Worm (Caenorhabditis elegans) whole organism, L4/young adult: Measurements from ENCODE around the gene C33G8.13.

Experiments used
- W03F9.2 ChIP-seq: fragments of 150-350 bp; optimal IDR thresholded peaks from 2 replicates; lab custom pipeline; 2014; ENCODE audit warnings: missing biosample characterization, missing genetic modification characterization
- dao-5 ChIP-seq: sonication (generic microtip); optimal IDR thresholded peaks from 2 replicates; lab custom pipeline; 2016; ENCODE audit warnings: missing genotype, missing genetic modification characterization, moderate library complexity, missing compliant biosample characterization
- him-1 ChIP-seq: sonication (generic microtip); optimal IDR thresholded peaks from 2 replicates; lab custom pipeline; 2016; ENCODE audit warnings: missing genotype, missing genetic modification reagents, missing genetic modification characterization, missing compliant biosample characterization

C33G8.13 gene

ce11 chrV:7027055-7027454 lies 11.3 kb upstream of the C33G8.13 start, which contains the start of gene F20A1.6:
Gene F20A1.6 (minus strand): TSS chrV:7027155.
- TF ChIP-seq W03F9.2 (tag; lab: Kevin White, UChicago) (no peak), dao-5 (tag; lab: Kevin White, UChicago) (no peak), him-1 (tag; lab: Kevin White, UChicago) (no peak)

- TF ChIP-seq dao-5 (tag; lab: Kevin White, UChicago): no peak
- no peak for TF ChIP-seq him-1 (tag; lab: Kevin White, UChicago)
- no peak for TF ChIP-seq W03F9.2 (tag; lab: Kevin White, UChicago)
Observed at ce11 chrV:7022981-7023380, 7.2 kb upstream of the C33G8.13 start.

ce11 chrV:7021772-7022171 lies 6.0 kb upstream of the C33G8.13 start, which contains the start of gene F20A1.4:
Gene F20A1.4 (minus strand): TSS chrV:7021872.
- TF ChIP-seq W03F9.2 (tag; lab: Kevin White, UChicago) (no peak), him-1 (tag; lab: Kevin White, UChicago) (no peak), dao-5 (tag; lab: Kevin White, UChicago) (no peak)

ce11 chrV:7017059-7017458 lies 1.3 kb upstream of the C33G8.13 start, which contains the start of gene srsx-32:
Gene srsx-32 (plus strand): TSS chrV:7017359.
- no peak for TF ChIP-seq dao-5 (tag; lab: Kevin White, UChicago)
- TF ChIP-seq W03F9.2 (tag; lab: Kevin White, UChicago): no peak
- no peak for TF ChIP-seq him-1 (tag; lab: Kevin White, UChicago)

- TF ChIP-seq dao-5 (tag; lab: Kevin White, UChicago) (no peak), W03F9.2 (tag; lab: Kevin White, UChicago) (no peak), him-1 (tag; lab: Kevin White, UChicago) (no peak)
Observed at ce11 chrV:7012617-7013016, 3.2 kb downstream of the C33G8.13 start, which contains the start of gene srw-127. Gene srw-127 (plus strand): TSS chrV:7012917.

- TF ChIP-seq W03F9.2 (tag; lab: Kevin White, UChicago): no peak
- no peak for TF ChIP-seq him-1 (tag; lab: Kevin White, UChicago)
- TF ChIP-seq dao-5 (tag; lab: Kevin White, UChicago): no peak
Observed at ce11 chrV:7009461-7009860, 6.3 kb downstream of the C33G8.13 start, which contains the start of gene C33G8.2. Gene C33G8.2 (plus strand): TSS chrV:7009761.

ce11 chrV:7007307-7007706 lies 8.5 kb downstream of the C33G8.13 start, which contains the start of gene drd-10:
Gene drd-10 (plus strand): TSS chrV:7007607.
- no peak for TF ChIP-seq W03F9.2 (tag; lab: Kevin White, UChicago)
- no peak for TF ChIP-seq dao-5 (tag; lab: Kevin White, UChicago)
- no peak for TF ChIP-seq him-1 (tag; lab: Kevin White, UChicago)

- TF ChIP-seq him-1 (tag; lab: Kevin White, UChicago) (no peak), W03F9.2 (tag; lab: Kevin White, UChicago) (no peak), dao-5 (tag; lab: Kevin White, UChicago) (no peak)
Observed at ce11 chrV:7005964-7006363, 9.8 kb downstream of the C33G8.13 start, which contains the start of gene spig-10. Gene spig-10 (plus strand): TSS chrV:7006264.

- TF ChIP-seq W03F9.2 (tag; lab: Kevin White, UChicago) (no peak), him-1 (tag; lab: Kevin White, UChicago) (no peak), dao-5 (tag; lab: Kevin White, UChicago) (no peak)
Observed at ce11 chrV:7003850-7004249, 11.9 kb downstream of the C33G8.13 start, which contains the start of gene srab-4. Gene srab-4 (plus strand): TSS chrV:7004150.

ce11 chrV:7000734-7001133 lies 15.0 kb downstream of the C33G8.13 start:
- TF ChIP-seq him-1 (tag; lab: Kevin White, UChicago) (no peak), dao-5 (tag; lab: Kevin White, UChicago) (no peak), W03F9.2 (tag; lab: Kevin White, UChicago) (no peak)

ce11 chrV:6998303-6998884 lies 17.4 kb downstream of the C33G8.13 start, which contains the start of gene nhr-42:
Gene nhr-42 (plus strand): TSS chrV:6998819.
- no peak for TF ChIP-seq W03F9.2 (tag; lab: Kevin White, UChicago)
- TF ChIP-seq him-1 (tag; lab: Kevin White, UChicago): no peak
- TF ChIP-seq dao-5 (tag; lab: Kevin White, UChicago): no peak

- TF ChIP-seq W03F9.2 (tag; lab: Kevin White, UChicago) (no peak), him-1 (tag; lab: Kevin White, UChicago) (no peak), dao-5 (tag; lab: Kevin White, UChicago) (no peak)
Observed at ce11 chrV:6997041-6997552, 18.7 kb downstream of the C33G8.13 start, which contains the start of gene nhr-107. Gene nhr-107 (minus strand): TSS chrV:6997091.

- TF ChIP-seq him-1 (tag; lab: Kevin White, UChicago): no peak
- TF ChIP-seq dao-5 (tag; lab: Kevin White, UChicago): no peak
- TF ChIP-seq W03F9.2 (tag; lab: Kevin White, UChicago): no peak
Observed at ce11 chrV:6993999-6994398, 21.8 kb downstream of the C33G8.13 start.
